Fruit fly (Drosophila melanogaster) whole organism, embryonic: Measurements from ENCODE around the gene CG44044.

Experiments used
- BEAF-32 ChIP-seq: fragments of 200-800 bp; sonication (Bioruptor generic); optimal IDR thresholded peaks from 3 replicates; lab custom pipeline; 2017; ENCODE audit warnings: missing biosample characterization, missing genetic modification characterization, mild to moderate bottlenecking, moderate library complexity, missing genetic modification reagents
- BtbVII ChIP-seq: fragments of 200-800 bp; sonication (Bioruptor generic); optimal IDR thresholded peaks from 3 replicates; lab custom pipeline; 2017; ENCODE audit warnings: missing biosample characterization, mild to moderate bottlenecking, missing genetic modification characterization
- CG11723 ChIP-seq: fragments of 200-800 bp; sonication (Bioruptor generic); optimal IDR thresholded peaks from 2 replicates; lab custom pipeline; 2017; ENCODE audit warnings: missing biosample characterization, mild to moderate bottlenecking, missing genetic modification characterization
- CG12219 ChIP-seq: fragments of 200-800 bp; sonication (Bioruptor generic); optimal IDR thresholded peaks from 3 replicates; lab custom pipeline; 2018; ENCODE audit warnings: missing biosample characterization, mild to moderate bottlenecking, missing genetic modification characterization
- CG14441 ChIP-seq: fragments of 200-800 bp; sonication (Bioruptor generic); IDR thresholded peaks from 2 replicates; pipeline ENCODE4 v1.3.6; 2022; ENCODE audit warnings: missing biosample characterization, missing genetic modification characterization
- CG15269 ChIP-seq: fragments of 200-800 bp; sonication (Bioruptor generic); optimal IDR thresholded peaks from 2 replicates; lab custom pipeline; 2018; ENCODE audit warnings: missing biosample characterization, mild to moderate bottlenecking, missing genetic modification characterization, moderate library complexity
- CG15514 ChIP-seq: fragments of 200-800 bp; sonication (Bioruptor generic); optimal IDR thresholded peaks from 3 replicates; lab custom pipeline; 2017; ENCODE audit warnings: missing biosample characterization, missing genetic modification characterization, mild to moderate bottlenecking, moderate library complexity, missing genetic modification reagents
- CG15601 ChIP-seq: fragments of 200-800 bp; sonication (Bioruptor generic); optimal IDR thresholded peaks from 3 replicates; lab custom pipeline; 2019; ENCODE audit warnings: missing biosample characterization, mild to moderate bottlenecking, missing genetic modification characterization, moderate library complexity
- CG1792 ChIP-seq: fragments of 200-800 bp; sonication (Bioruptor generic); optimal IDR thresholded peaks from 2 replicates; lab custom pipeline; 2016; ENCODE audit warnings: missing biosample characterization, missing genetic modification characterization
- CG2202 ChIP-seq: fragments of 200-800 bp; sonication (Bioruptor generic); optimal IDR thresholded peaks from 2 replicates; lab custom pipeline; 2018; ENCODE audit warnings: missing biosample characterization, mild to moderate bottlenecking, missing genetic modification characterization
- CG32772 ChIP-seq: fragments of 200-800 bp; sonication (Bioruptor generic); IDR thresholded peaks from 2 replicates; pipeline ENCODE4 v1.3.6; 2022; ENCODE audit warnings: missing biosample characterization, missing genetic modification characterization
- CG34376 ChIP-seq: fragments of 200-800 bp; sonication (Bioruptor generic); optimal IDR thresholded peaks from 2 replicates; lab custom pipeline; 2018; ENCODE audit warnings: missing biosample characterization, mild to moderate bottlenecking, missing genetic modification characterization
- CG3847 ChIP-seq: fragments of 200-800 bp; sonication (Bioruptor generic); IDR thresholded peaks from 2 replicates; pipeline ENCODE4 v1.3.6; 2022; ENCODE audit warnings: missing biosample characterization, missing genetic modification characterization
- CG6683 ChIP-seq: fragments of 200-800 bp; sonication (Bioruptor generic); optimal IDR thresholded peaks from 2 replicates; lab custom pipeline; 2017; ENCODE audit warnings: missing biosample characterization, mild to moderate bottlenecking, missing genetic modification characterization, missing genetic modification reagents
- CG9876 ChIP-seq: fragments of 200-800 bp; sonication (Bioruptor generic); optimal IDR thresholded peaks from 2 replicates; lab custom pipeline; 2016; ENCODE audit warnings: missing biosample characterization, missing genetic modification characterization
- D ChIP-seq, 2 experiments: fragments of 200-800 bp in 1 of 2; fragments of >200 bp in 1 of 2; sonication (Bioruptor generic) in 1 of 2; optimal IDR thresholded peaks; 2 replicates in 1 of 2; 3 replicates in 1 of 2; lab custom pipeline; 2017; ENCODE audit warnings: mild to moderate bottlenecking in 1 of 2, missing biosample characterization in 1 of 2, missing genetic modification characterization in 1 of 2, missing genetic modification reagents in 1 of 2
- D19A ChIP-seq: fragments of 200-800 bp; optimal IDR thresholded peaks from 3 replicates; lab custom pipeline; 2019; ENCODE audit warnings: missing biosample characterization, mild to moderate bottlenecking, missing genetic modification characterization, moderate library complexity
- Fer3 ChIP-seq: fragments of 200-800 bp; sonication (Bioruptor generic); optimal IDR thresholded peaks from 2 replicates; lab custom pipeline; 2018; ENCODE audit warnings: missing biosample characterization, mild to moderate bottlenecking, missing genetic modification characterization, moderate library complexity
- HmgZ ChIP-seq: fragments of 200-800 bp; sonication (Bioruptor generic); optimal IDR thresholded peaks from 2 replicates; lab custom pipeline; 2018; ENCODE audit warnings: missing biosample characterization, mild to moderate bottlenecking, missing genetic modification characterization
- Myb ChIP-seq: fragments of 200-800 bp; sonication (Bioruptor generic); optimal IDR thresholded peaks from 2 replicates; lab custom pipeline; 2016; ENCODE audit warnings: missing biosample characterization, missing genetic modification characterization
- Rx ChIP-seq: fragments of 200-800 bp; sonication (Bioruptor generic); IDR thresholded peaks from 2 replicates; pipeline ENCODE4 v1.3.6; 2022; ENCODE audit warnings: missing biosample characterization, missing genetic modification characterization
- Sox102F ChIP-seq: fragments of 200-800 bp; sonication (Bioruptor generic); optimal IDR thresholded peaks from 2 replicates; lab custom pipeline; 2018; ENCODE audit warnings: missing biosample characterization, mild to moderate bottlenecking, missing genetic modification characterization, moderate library complexity
- Trl ChIP-seq, 3 experiments: fragments of >200 bp in 2 of 3; fragments of 200-800 bp in 1 of 3; sonication (Bioruptor generic) in 1 of 3; optimal IDR thresholded peaks; 2 replicates in 1 of 3; 3 replicates in 2 of 3; lab custom pipeline; 2016 to 2017; ENCODE audit warnings: missing biosample characterization in 1 of 3, missing genetic modification characterization in 1 of 3
- ab ChIP-seq: fragments of 200-800 bp; sonication (Bioruptor generic); optimal IDR thresholded peaks from 2 replicates; lab custom pipeline; 2016; ENCODE audit warnings: missing biosample characterization, missing genetic modification characterization
- abd-A ChIP-seq: fragments of 200-800 bp; sonication (Bioruptor generic); optimal IDR thresholded peaks from 3 replicates; lab custom pipeline; 2019; ENCODE audit warnings: missing biosample characterization, mild to moderate bottlenecking, missing genetic modification characterization, moderate library complexity
- aop ChIP-seq: fragments of 200-800 bp; sonication (Bioruptor generic); IDR thresholded peaks from 2 replicates; pipeline ENCODE4 v1.3.6; 2022; ENCODE audit warnings: missing biosample characterization, missing genetic modification characterization
- bowl ChIP-seq: fragments of 200-800 bp; sonication (Bioruptor generic); IDR thresholded peaks from 2 replicates; pipeline ENCODE4 v1.3.6; 2022; ENCODE audit warnings: missing biosample characterization, missing genetic modification characterization
- cad ChIP-seq: fragments of >200 bp; optimal IDR thresholded peaks from 2 replicates; lab custom pipeline; 2017; ENCODE audit warnings: missing biosample characterization, missing genetic modification characterization
- cato ChIP-seq: fragments of 200-800 bp; sonication (Bioruptor generic); optimal IDR thresholded peaks from 2 replicates; lab custom pipeline; 2016; ENCODE audit warnings: missing biosample characterization, missing genetic modification characterization, borderline replicate concordance
- chinmo ChIP-seq: fragments of 200-800 bp; sonication (Bioruptor generic); IDR thresholded peaks from 4 replicates; pipeline ENCODE4 v1.3.6; 2022; ENCODE audit warnings: missing biosample characterization, missing genetic modification characterization; ENCODE audit not compliant: partially characterized antibody
- ci ChIP-seq: fragments of 200-800 bp; sonication (Bioruptor generic); IDR thresholded peaks from 3 replicates; pipeline ENCODE4 v1.3.6; 2022; ENCODE audit warnings: missing biosample characterization, missing genetic modification characterization
- eve ChIP-seq, 2 experiments: fragments of >200 bp; optimal IDR thresholded peaks; 2 replicates each; lab custom pipeline; 2017; ENCODE audit warnings: missing biosample characterization in 2 of 2, missing genetic modification characterization in 2 of 2
- ewg ChIP-seq: fragments of 200-800 bp; sonication (Bioruptor generic); optimal IDR thresholded peaks from 3 replicates; lab custom pipeline; 2017; ENCODE audit warnings: mild to moderate bottlenecking, missing biosample characterization, missing genetic modification reagents, missing genetic modification characterization
- fu2 ChIP-seq: fragments of 200-800 bp; sonication (Bioruptor generic); optimal IDR thresholded peaks from 2 replicates; lab custom pipeline; 2016; ENCODE audit warnings: missing biosample characterization, missing genetic modification characterization
- gro ChIP-seq: fragments of 200-800 bp; sonication (Bioruptor generic); optimal IDR thresholded peaks from 2 replicates; lab custom pipeline; 2016; ENCODE audit warnings: missing biosample characterization, missing genetic modification characterization
- jigr1 ChIP-seq: fragments of 200-800 bp; sonication (Bioruptor generic); IDR thresholded peaks from 3 replicates; pipeline ENCODE4 v1.3.6; 2022; ENCODE audit warnings: missing biosample characterization, missing genetic modification characterization
- jumu ChIP-seq: fragments of 200-800 bp; sonication (Bioruptor generic); optimal IDR thresholded peaks from 3 replicates; lab custom pipeline; 2016; ENCODE audit warnings: missing biosample characterization, missing genetic modification characterization
- kni ChIP-seq: fragments of 200-800 bp; sonication (Bioruptor generic); optimal IDR thresholded peaks from 3 replicates; lab custom pipeline; 2017; ENCODE audit warnings: mild to moderate bottlenecking, missing biosample characterization, missing genetic modification reagents, missing genetic modification characterization
- luna ChIP-seq: fragments of 200-800 bp; sonication (Bioruptor generic); optimal IDR thresholded peaks from 2 replicates; lab custom pipeline; 2016; ENCODE audit warnings: missing biosample characterization, missing genetic modification characterization
- maf-S ChIP-seq: fragments of 200-800 bp; sonication (Bioruptor generic); optimal IDR thresholded peaks from 2 replicates; lab custom pipeline; 2016; ENCODE audit warnings: missing biosample characterization, missing genetic modification characterization
- p53 ChIP-seq: fragments of 200-800 bp; sonication (Bioruptor generic); optimal IDR thresholded peaks from 2 replicates; lab custom pipeline; 2016; ENCODE audit warnings: missing biosample characterization, missing genetic modification characterization
- pb ChIP-seq: fragments of 200-800 bp; sonication (Bioruptor generic); optimal IDR thresholded peaks from 3 replicates; lab custom pipeline; 2016; ENCODE audit warnings: missing biosample characterization, missing genetic modification characterization
- phol ChIP-seq: fragments of 200-800 bp; sonication (Bioruptor generic); optimal IDR thresholded peaks from 3 replicates; lab custom pipeline; 2018; ENCODE audit warnings: missing biosample characterization, mild to moderate bottlenecking, missing genetic modification characterization, moderate library complexity
- ro ChIP-seq: fragments of 200-800 bp; sonication (Bioruptor generic); IDR thresholded peaks from 2 replicates; pipeline ENCODE4 v1.3.6; 2022; ENCODE audit warnings: missing biosample characterization, missing genetic modification characterization
- sens-2 ChIP-seq: fragments of 200-800 bp; sonication (Bioruptor generic); IDR thresholded peaks from 2 replicates; pipeline ENCODE4 v1.3.6; 2022; ENCODE audit warnings: missing biosample characterization, missing genetic modification characterization
- sisA ChIP-seq: fragments of 200-800 bp; sonication (Bioruptor generic); IDR thresholded peaks from 2 replicates; pipeline ENCODE4 v1.3.6; 2022; ENCODE audit warnings: missing biosample characterization, missing genetic modification characterization
- sob ChIP-seq: fragments of 200-800 bp; sonication (Bioruptor generic); IDR thresholded peaks from 2 replicates; pipeline ENCODE4 v1.3.6; 2022; ENCODE audit warnings: missing biosample characterization, missing genetic modification characterization
- tin ChIP-seq: fragments of 200-800 bp; sonication (Bioruptor generic); optimal IDR thresholded peaks from 3 replicates; lab custom pipeline; 2016; ENCODE audit warnings: missing biosample characterization, missing genetic modification characterization
- tna ChIP-seq: fragments of 200-800 bp; sonication (Bioruptor generic); IDR thresholded peaks from 2 replicates; pipeline ENCODE4 v1.3.6; 2022; ENCODE audit warnings: missing biosample characterization, missing genetic modification characterization; ENCODE audit not compliant: partially characterized antibody
- ttk ChIP-seq: fragments of 200-800 bp; sonication (Bioruptor generic); IDR thresholded peaks from 2 replicates; pipeline ENCODE4 v2.1.2; 2022; ENCODE audit warnings: missing biosample characterization, missing genetic modification characterization
- usp ChIP-seq: fragments of >200 bp; optimal IDR thresholded peaks from 2 replicates; lab custom pipeline; 2017; ENCODE audit warnings: missing biosample characterization, missing genetic modification characterization

CG44044 gene

dm6 chr3R:16277543-16277942, 44.1 kb upstream of the CG44044 start (continued):
- no peak for TF ChIP-seq maf-S (GFP tag; lab: Kevin White, UChicago)
- no peak for TF ChIP-seq kni
- TF ChIP-seq Fer3 (tag; lab: Kevin White, UChicago), result no peak
- TF ChIP-seq Sox102F (GFP tag; lab: Kevin White, UChicago), result no peak
- no peak for TF ChIP-seq phol (tag; lab: Kevin White, UChicago)
- TF ChIP-seq eve (GFP tag; optimal IDR thresholded peaks at IDR 0.05; lab: Kevin White, UChicago), result no peak
- TF ChIP-seq pb, result no peak
- no peak for TF ChIP-seq jigr1 (GFP tag; lab: Robert Waterston, UW)
- no peak for TF ChIP-seq ab
- 0 out of 2 replicates have a peak, but pooled peaks have one; percentile 32 for TF ChIP-seq CG32772
- no peak for TF ChIP-seq CG34376 (GFP tag; lab: Kevin White, UChicago)
- TF ChIP-seq ro (GFP tag; lab: Robert Waterston, UW), result no peak
- peak; percentile 25 for TF ChIP-seq gro (GFP tag; lab: Kevin White, UChicago)
- TF ChIP-seq CG14441 (GFP tag; lab: Robert Waterston, UW), result no peak
- TF ChIP-seq fu2, result no peak
- no peak for TF ChIP-seq jumu (GFP tag; lab: Kevin White, UChicago)
- TF ChIP-seq tin (GFP tag; lab: Kevin White, UChicago), result no peak
- no peak for TF ChIP-seq ci (GFP tag; lab: Robert Waterston, UW)
- peak; percentile 34 for TF ChIP-seq BtbVII (GFP tag; lab: Kevin White, UChicago)
- TF ChIP-seq HmgZ (tag; lab: Kevin White, UChicago), result no peak
- no peak for TF ChIP-seq cato (GFP tag; lab: Kevin White, UChicago)
- no peak for TF ChIP-seq Rx (GFP tag; lab: Robert Waterston, UW)
- peak; percentile 32; the same call in 1 of the 2 replicates for TF ChIP-seq sob
- no peak for TF ChIP-seq cad (GFP tag; lab: Kevin White, UChicago)
- peak; percentile 48 to 79 for TF ChIP-seq Trl (optimal IDR thresholded peaks at IDR 0.05; lab: Kevin White, UChicago)
- TF ChIP-seq Trl (GFP tag; optimal IDR thresholded peaks at IDR 0.05; lab: Kevin White, UChicago), result no peak
- no peak for TF ChIP-seq BEAF-32
- TF ChIP-seq CG2202 (tag; lab: Kevin White, UChicago), result no peak
- no peak for TF ChIP-seq CG15514 (GFP tag; lab: Kevin White, UChicago)
- TF ChIP-seq Myb, result no peak
- TF ChIP-seq bowl (GFP tag; lab: Robert Waterston, UW), result no peak
- no peak for TF ChIP-seq luna (GFP tag; lab: Kevin White, UChicago)
- no peak for TF ChIP-seq CG6683 (GFP tag; lab: Kevin White, UChicago)
- no peak for TF ChIP-seq CG11723 (GFP tag; lab: Kevin White, UChicago)
- no peak for TF ChIP-seq D (optimal IDR thresholded peaks at IDR 0.05; lab: Kevin White, UChicago)
- no peak for TF ChIP-seq D (GFP tag; optimal IDR thresholded peaks at IDR 0.05; lab: Kevin White, UChicago)
- TF ChIP-seq sens-2 (GFP tag; lab: Robert Waterston, UW), result no peak
- no peak for TF ChIP-seq usp (GFP tag; lab: Kevin White, UChicago)
- no peak for TF ChIP-seq CG1792
- TF ChIP-seq CG3847, result no peak
- no peak for TF ChIP-seq ttk (GFP tag; lab: Robert Waterston, UW)
- no peak for TF ChIP-seq p53 (GFP tag; lab: Kevin White, UChicago)
- TF ChIP-seq chinmo (GFP tag; lab: Robert Waterston, UW), result 0 out of 4 replicates have a peak, but pooled peaks have one; percentile 35
- peak; percentile 5 for TF ChIP-seq ewg (GFP tag; lab: Kevin White, UChicago)
- TF ChIP-seq CG15601 (tag; lab: Kevin White, UChicago), result no peak
- no peak for TF ChIP-seq D19A
- peak; percentile 80 for TF ChIP-seq abd-A (tag; lab: Kevin White, UChicago)
- TF ChIP-seq tna (GFP tag; lab: Robert Waterston, UW), result no peak
- no peak for TF ChIP-seq CG15269 (tag; lab: Kevin White, UChicago)
- TF ChIP-seq CG12219 (GFP tag; lab: Kevin White, UChicago), result no peak
- no peak for TF ChIP-seq sisA (GFP tag; lab: Robert Waterston, UW)
- no peak for TF ChIP-seq aop (GFP tag; lab: Robert Waterston, UW)
- no peak for TF ChIP-seq CG9876 (GFP tag; lab: Kevin White, UChicago)
